Fruit fly (Drosophila melanogaster): Measurements from ENCODE around the gene ND-13B.

The ND-13B gene

dm6 chr3L:10738347-10739108 is 44.6 kb upstream of the ND-13B start (continued):
- TF ChIP-seq CG1647 (GFP tag; optimal IDR thresholded peaks at IDR 0.05) = no peak
- peak; percentile 33 for TF ChIP-seq ATbp (GFP tag; optimal IDR thresholded peaks at IDR 0.05)
- TF ChIP-seq row (GFP tag; IDR thresholded peaks at IDR 0.05) = peak; percentile 78
- TF ChIP-seq CG11723 (GFP tag; optimal IDR thresholded peaks at IDR 0.05) = peak; percentile 19
- no peak for TF ChIP-seq Max (GFP tag; optimal IDR thresholded peaks at IDR 0.05)
- no peak for TF ChIP-seq ac (GFP tag; optimal IDR thresholded peaks at IDR 0.05)
- TF ChIP-seq CG14014 (GFP tag; IDR thresholded peaks at IDR 0.05) = peak; percentile 69
- no peak for TF ChIP-seq CG12299 (tag; optimal IDR thresholded peaks at IDR 0.05)
- no peak for TF ChIP-seq HmgD (GFP tag; optimal IDR thresholded peaks at IDR 0.05)
- TF ChIP-seq D19B (GFP tag; optimal IDR thresholded peaks at IDR 0.05) = peak; percentile 62
- TF ChIP-seq sqz (GFP tag; optimal IDR thresholded peaks at IDR 0.05) = peak; percentile 50
- TF ChIP-seq Fer3 (tag; optimal IDR thresholded peaks at IDR 0.05) = peak; percentile 71
- TF ChIP-seq Aef1 (GFP tag; IDR thresholded peaks at IDR 0.05) = peak; percentile 85
- peak; percentile 34 for TF ChIP-seq B-H2 (GFP tag; optimal IDR thresholded peaks at IDR 0.05)
- no peak for TF ChIP-seq pfk (GFP tag; optimal IDR thresholded peaks at IDR 0.05)
- TF ChIP-seq CG9932 (GFP tag; IDR thresholded peaks at IDR 0.05) = peak; percentile 75
- no peak for TF ChIP-seq MTF-1 (GFP tag; optimal IDR thresholded peaks at IDR 0.05; ENCODE audit: borderline replicate concordance)
- peak; percentile 89 for TF ChIP-seq Blimp-1 (GFP tag; optimal IDR thresholded peaks at IDR 0.05)
- TF ChIP-seq pzg (GFP tag; optimal IDR thresholded peaks at IDR 0.05) = no peak
- TF ChIP-seq CG10267 (tag; optimal IDR thresholded peaks at IDR 0.05) = peak; percentile 86
- peak; percentile 7 for TF ChIP-seq CG7987 (GFP tag; optimal IDR thresholded peaks at IDR 0.05)
- no peak for TF ChIP-seq NC2α (GFP tag; optimal IDR thresholded peaks at IDR 0.05)
- TF ChIP-seq CG6272 (GFP tag; IDR thresholded peaks at IDR 0.05) = peak; percentile 62
- peak; percentile 63 for TF ChIP-seq CG17612 (GFP tag; IDR thresholded peaks at IDR 0.05)
- TF ChIP-seq slbo (GFP tag; IDR thresholded peaks at IDR 0.05) = peak; percentile 84
- TF ChIP-seq nmo (GFP tag; optimal IDR thresholded peaks at IDR 0.05) = peak; percentile 96
- peak; percentile 64 for TF ChIP-seq tin (GFP tag; optimal IDR thresholded peaks at IDR 0.05)
- peak; percentile 65 for TF ChIP-seq CG4404 (GFP tag; IDR thresholded peaks at IDR 0.05)
- no peak for TF ChIP-seq CG7928 (GFP tag; optimal IDR thresholded peaks at IDR 0.05)
- TF ChIP-seq CG6813 (GFP tag; optimal IDR thresholded peaks at IDR 0.05) = peak; percentile 81
- TF ChIP-seq sima (GFP tag; optimal IDR thresholded peaks at IDR 0.05) = no peak
- TF ChIP-seq CG5180 (GFP tag; optimal IDR thresholded peaks at IDR 0.05) = peak; percentile 94
- peak; percentile 80 for TF ChIP-seq sisA (GFP tag; IDR thresholded peaks at IDR 0.05)
- peak; percentile 58 for TF ChIP-seq CG1602 (GFP tag; optimal IDR thresholded peaks at IDR 0.05)
- TF ChIP-seq CG11695 (GFP tag; IDR thresholded peaks at IDR 0.05) = peak; percentile 91
- peak; percentile 79 for TF ChIP-seq CG11560 (tag; IDR thresholded peaks at IDR 0.05)
- peak; percentile 71; the same call in 2 of the 3 replicates for TF ChIP-seq z (GFP tag; IDR thresholded peaks at IDR 0.05)
- no peak for TF ChIP-seq br (optimal IDR thresholded peaks at IDR 0.05)
- peak; percentile 91 for TF ChIP-seq CG13296 (GFP tag; optimal IDR thresholded peaks at IDR 0.05)
- TF ChIP-seq CG7556 (GFP tag; optimal IDR thresholded peaks at IDR 0.05) = peak; percentile 93
- peak; percentile 24 for TF ChIP-seq CG10462 (GFP tag; optimal IDR thresholded peaks at IDR 0.05)
- TF ChIP-seq dmrt11E (tag; optimal IDR thresholded peaks at IDR 0.05) = peak; percentile 72
- TF ChIP-seq CG9609 (GFP tag; optimal IDR thresholded peaks at IDR 0.05) = no peak
- TF ChIP-seq CG11247 (GFP tag; IDR thresholded peaks at IDR 0.05) = peak; percentile 71
- peak; percentile 65; the same call in 1 of the 2 replicates for TF ChIP-seq danr (GFP tag; IDR thresholded peaks at IDR 0.05)
- peak; percentile 22 for TF ChIP-seq CG10274 (GFP tag; optimal IDR thresholded peaks at IDR 0.05)
- no peak for TF ChIP-seq crc (GFP tag; optimal IDR thresholded peaks at IDR 0.05)
- peak; percentile 7 for TF ChIP-seq ash1 (GFP tag; optimal IDR thresholded peaks at IDR 0.05)
- no peak for TF ChIP-seq CG4854 (GFP tag; optimal IDR thresholded peaks at IDR 0.05)
- TF ChIP-seq CG3995 (GFP tag; optimal IDR thresholded peaks at IDR 0.05) = no peak
